Fruit fly (Drosophila melanogaster) whole organism, prepupa: ENCODE results near the gene Gr22e.

ENCODE experiments used
- CG10631 ChIP-seq: fragments of 200-800 bp; sonication (Bioruptor generic); optimal IDR thresholded peaks from 2 replicates; lab custom pipeline; 2016; ENCODE audit warnings: missing biosample characterization, missing genetic modification characterization
- CG11902 ChIP-seq: fragments of 200-800 bp; sonication (Bioruptor generic); optimal IDR thresholded peaks from 3 replicates; lab custom pipeline; 2016; ENCODE audit warnings: missing biosample characterization, missing genetic modification characterization
- CG1621 ChIP-seq: fragments of 200-800 bp; sonication (Bioruptor generic); optimal IDR thresholded peaks from 3 replicates; lab custom pipeline; 2018; ENCODE audit warnings: missing biosample characterization, mild to moderate bottlenecking, missing genetic modification characterization
- CG16779 ChIP-seq: fragments of 200-800 bp; sonication (Bioruptor generic); optimal IDR thresholded peaks from 3 replicates; lab custom pipeline; 2017; ENCODE audit warnings: missing biosample characterization, mild to moderate bottlenecking, missing genetic modification characterization
- CG3032 ChIP-seq: fragments of 200-800 bp; optimal IDR thresholded peaks from 2 replicates; lab custom pipeline; 2019; ENCODE audit warnings: missing biosample characterization, mild to moderate bottlenecking, missing genetic modification characterization, moderate library complexity
- CG32006 ChIP-seq: fragments of 200-800 bp; sonication (Bioruptor generic); optimal IDR thresholded peaks from 3 replicates; lab custom pipeline; 2017; ENCODE audit warnings: missing biosample characterization, mild to moderate bottlenecking, missing genetic modification characterization
- CG34406 ChIP-seq: fragments of 200-800 bp; sonication (Bioruptor generic); optimal IDR thresholded peaks from 3 replicates; lab custom pipeline; 2016; ENCODE audit warnings: missing biosample characterization, missing genetic modification characterization
- CG6163 ChIP-seq: fragments of 200-800 bp; sonication (Bioruptor generic); IDR thresholded peaks from 3 replicates; pipeline ENCODE4 v1.3.6; 2022; ENCODE audit warnings: missing biosample characterization, missing genetic modification characterization
- CG6792 ChIP-seq: fragments of 200-800 bp; sonication (Bioruptor generic); optimal IDR thresholded peaks from 3 replicates; lab custom pipeline; 2016; ENCODE audit warnings: missing biosample characterization, missing genetic modification characterization
- CG6808 ChIP-seq: fragments of 200-800 bp; sonication (Bioruptor generic); optimal IDR thresholded peaks from 3 replicates; lab custom pipeline; 2017; ENCODE audit warnings: missing biosample characterization, missing genetic modification characterization, mild to moderate bottlenecking, moderate library complexity, missing genetic modification reagents
- CG6854 ChIP-seq: fragments of 200-800 bp; sonication (Bioruptor generic); optimal IDR thresholded peaks from 2 replicates; lab custom pipeline; 2017; ENCODE audit warnings: missing biosample characterization, mild to moderate bottlenecking, missing genetic modification characterization
- CG7368 ChIP-seq: fragments of 200-800 bp; sonication (Bioruptor generic); optimal IDR thresholded peaks from 3 replicates; lab custom pipeline; 2016; ENCODE audit warnings: missing biosample characterization, missing genetic modification characterization
- CG9139 ChIP-seq: fragments of 200-800 bp; sonication (Bioruptor generic); optimal IDR thresholded peaks from 3 replicates; lab custom pipeline; 2017; ENCODE audit warnings: missing biosample characterization, mild to moderate bottlenecking, missing genetic modification characterization
- Eip75B ChIP-seq: fragments of 200-800 bp; sonication (Bioruptor generic); optimal IDR thresholded peaks from 3 replicates; lab custom pipeline; 2016; ENCODE audit warnings: missing biosample characterization, missing genetic modification characterization
- Ets96B ChIP-seq: fragments of 200-800 bp; optimal IDR thresholded peaks from 2 replicates; lab custom pipeline; 2019; ENCODE audit warnings: missing biosample characterization, mild to moderate bottlenecking, missing genetic modification characterization, moderate library complexity
- Hr38 ChIP-seq: sonication (Bioruptor generic); optimal IDR thresholded peaks from 2 replicates; lab custom pipeline; 2016; ENCODE audit warnings: missing biosample characterization, missing genetic modification characterization
- Hr39 ChIP-seq: fragments of 200-800 bp; sonication (Bioruptor generic); optimal IDR thresholded peaks from 2 replicates; lab custom pipeline; 2016; ENCODE audit warnings: missing biosample characterization, missing genetic modification characterization
- Hr4 ChIP-seq: fragments of 200-800 bp; sonication (Bioruptor generic); optimal IDR thresholded peaks from 3 replicates; lab custom pipeline; 2016; ENCODE audit warnings: missing biosample characterization, missing genetic modification characterization
- Met ChIP-seq: fragments of 200-800 bp; sonication (Bioruptor generic); optimal IDR thresholded peaks from 3 replicates; lab custom pipeline; 2016; ENCODE audit warnings: missing biosample characterization, missing genetic modification characterization
- OdsH ChIP-seq: fragments of 200-800 bp; sonication (Bioruptor generic); optimal IDR thresholded peaks from 3 replicates; lab custom pipeline; 2016; ENCODE audit warnings: missing biosample characterization, missing genetic modification characterization
- Smox ChIP-seq: fragments of 200-800 bp; sonication (Bioruptor generic); optimal IDR thresholded peaks from 3 replicates; lab custom pipeline; 2016; ENCODE audit warnings: missing biosample characterization, missing genetic modification characterization
- Sox102F ChIP-seq: fragments of 200-800 bp; sonication (Bioruptor generic); optimal IDR thresholded peaks from 2 replicates; lab custom pipeline; 2016; ENCODE audit warnings: missing biosample characterization, mild to moderate bottlenecking, missing genetic modification characterization
- Sox14 ChIP-seq: fragments of 200-800 bp; sonication (Bioruptor generic); optimal IDR thresholded peaks from 3 replicates; lab custom pipeline; 2016; ENCODE audit warnings: missing biosample characterization, missing genetic modification characterization
- Sox15 ChIP-seq: fragments of 200-800 bp; sonication (Bioruptor generic); optimal IDR thresholded peaks from 3 replicates; lab custom pipeline; 2016; ENCODE audit warnings: missing biosample characterization, missing genetic modification characterization
- dac ChIP-seq: fragments of 200-800 bp; sonication (Bioruptor generic); optimal IDR thresholded peaks from 2 replicates; lab custom pipeline; 2017; ENCODE audit warnings: missing biosample characterization, mild to moderate bottlenecking, missing genetic modification characterization
- dsx ChIP-seq: fragments of 200-800 bp; optimal IDR thresholded peaks from 3 replicates; lab custom pipeline; 2019; ENCODE audit warnings: missing biosample characterization, mild to moderate bottlenecking, missing genetic modification characterization, moderate library complexity; ENCODE audit not compliant: poor library complexity, severe bottlenecking
- eg ChIP-seq: fragments of 200-800 bp; sonication (Bioruptor generic); IDR thresholded peaks from 3 replicates; pipeline ENCODE4 v1.3.6; 2022; ENCODE audit warnings: missing biosample characterization, missing genetic modification characterization
- esn ChIP-seq: fragments of 200-800 bp; sonication (Bioruptor generic); optimal IDR thresholded peaks from 2 replicates; lab custom pipeline; 2016; ENCODE audit warnings: missing biosample characterization, mild to moderate bottlenecking, missing genetic modification characterization, moderate library complexity
- fd59A ChIP-seq: fragments of 200-800 bp; sonication (Bioruptor generic); optimal IDR thresholded peaks from 2 replicates; lab custom pipeline; 2017; ENCODE audit warnings: missing biosample characterization, mild to moderate bottlenecking, missing genetic modification characterization, missing genetic modification reagents
- fkh ChIP-seq: fragments of 200-800 bp; sonication (Bioruptor generic); optimal IDR thresholded peaks from 3 replicates; lab custom pipeline; 2017; ENCODE audit warnings: missing biosample characterization, mild to moderate bottlenecking, missing genetic modification characterization, moderate library complexity
- lz ChIP-seq: fragments of 200-800 bp; sonication (Bioruptor generic); optimal IDR thresholded peaks from 3 replicates; lab custom pipeline; 2016; ENCODE audit warnings: missing biosample characterization, missing genetic modification characterization
- net ChIP-seq: fragments of 200-800 bp; sonication (Bioruptor generic); optimal IDR thresholded peaks from 3 replicates; lab custom pipeline; 2016; ENCODE audit warnings: missing biosample characterization, missing genetic modification characterization
- pdm3 ChIP-seq: fragments of 200-800 bp; sonication (Bioruptor generic); optimal IDR thresholded peaks from 3 replicates; lab custom pipeline; 2016; ENCODE audit warnings: missing biosample characterization, missing genetic modification characterization
- salr ChIP-seq, 2 experiments: fragments of 200-800 bp; sonication (Bioruptor generic); optimal IDR thresholded peaks; 3 replicates each; lab custom pipeline; 2016 to 2018; ENCODE audit warnings: missing biosample characterization in 2 of 2, missing genetic modification characterization in 2 of 2, mild to moderate bottlenecking in 1 of 2
- spab ChIP-seq: fragments of 200-800 bp; sonication (Bioruptor generic); optimal IDR thresholded peaks from 2 replicates; lab custom pipeline; 2017; ENCODE audit warnings: missing biosample characterization, mild to moderate bottlenecking, missing genetic modification characterization, missing genetic modification reagents
- ss ChIP-seq, 2 experiments: fragments of 200-800 bp; sonication (Bioruptor generic); optimal IDR thresholded peaks; 2 replicates in 1 of 2; 3 replicates in 1 of 2; lab custom pipeline; 2017 to 2018; ENCODE audit warnings: mild to moderate bottlenecking in 2 of 2, missing biosample characterization in 2 of 2, missing genetic modification characterization in 2 of 2, moderate library complexity in 1 of 2
- svp ChIP-seq: fragments of 200-800 bp; sonication (Bioruptor generic); peaks from one replicate; lab custom pipeline; 2016; ENCODE audit warnings: missing biosample characterization, missing genetic modification characterization

Gr22e gene

dm6 chr2L:1794817-1795216 lies 11.0 kb downstream of the Gr22e start, which contains the start of gene Gr22a:
Gene Gr22a (minus strand): TSS chr2L:1794917.
- TF ChIP-seq CG16779 (no peak), CG6163 (GFP tag; lab: Robert Waterston, UW) (no peak), Met (no peak), fkh (no peak), net (GFP tag; lab: Kevin White, UChicago) (no peak), Eip75B (GFP tag; lab: Kevin White, UChicago) (no peak), dac (no peak), Sox102F (GFP tag; lab: Kevin White, UChicago) (no peak), Smox (GFP tag; lab: Kevin White, UChicago) (no peak), OdsH (GFP tag; lab: Kevin White, UChicago) (no peak), CG9139 (GFP tag; lab: Kevin White, UChicago) (no peak), spab (no peak), CG6808 (GFP tag; lab: Kevin White, UChicago) (no peak), CG34406 (GFP tag; lab: Kevin White, UChicago) (no peak), esn (GFP tag; lab: Kevin White, UChicago) (no peak)

dm6 chr2L:1823231-1823630 lies 39.4 kb downstream of the Gr22e start, which contains the start of gene CG31933:
Gene CG31933 (minus strand): TSS chr2L:1823331.
- no peak for TF ChIP-seq Sox14 (GFP tag; lab: Kevin White, UChicago)
- TF ChIP-seq CG1621, result no peak
- TF ChIP-seq Hr38 (GFP tag; lab: Kevin White, UChicago), result no peak
- TF ChIP-seq Sox15, result no peak
- no peak for TF ChIP-seq lz (GFP tag; lab: Kevin White, UChicago)
- no peak for TF ChIP-seq esn (GFP tag; lab: Kevin White, UChicago)
- TF ChIP-seq salr (GFP tag; optimal IDR thresholded peaks at IDR 0.05; lab: Kevin White, UChicago), result no peak
- no peak for TF ChIP-seq CG10631 (GFP tag; lab: Kevin White, UChicago)
- no peak for TF ChIP-seq svp (GFP tag; lab: Kevin White, UChicago)
- TF ChIP-seq eg (GFP tag; lab: Robert Waterston, UW), result no peak
- no peak for TF ChIP-seq Hr39 (GFP tag; lab: Kevin White, UChicago)
- no peak for TF ChIP-seq fd59A (GFP tag; lab: Kevin White, UChicago)
- TF ChIP-seq Hr4, result no peak
- no peak for TF ChIP-seq CG6854 (GFP tag; lab: Kevin White, UChicago)
- no peak for TF ChIP-seq OdsH (GFP tag; lab: Kevin White, UChicago)
- TF ChIP-seq CG7368, result no peak

- TF ChIP-seq CG32006 (no peak), CG11902 (GFP tag; lab: Kevin White, UChicago) (no peak), net (GFP tag; lab: Kevin White, UChicago) (no peak), Ets96B (no peak), Met (no peak), CG6808 (GFP tag; lab: Kevin White, UChicago) (no peak), CG6792 (GFP tag; lab: Kevin White, UChicago) (no peak), Smox (GFP tag; lab: Kevin White, UChicago) (no peak), svp (GFP tag; lab: Kevin White, UChicago) (no peak), CG3032 (no peak), Sox102F (GFP tag; lab: Kevin White, UChicago) (no peak), CG6854 (GFP tag; lab: Kevin White, UChicago) (no peak)
Measured at dm6 chr2L:1826400-1826799, 42.5 kb downstream of the Gr22e start, which contains the start of gene CG31664. Gene CG31664 (minus strand): TSS chr2L:1826500.

dm6 chr2L:1828282-1828681 lies 44.4 kb downstream of the Gr22e start:
- TF ChIP-seq pdm3 (GFP tag; lab: Kevin White, UChicago) (no peak), dsx (GFP tag; lab: Kevin White, UChicago) (no peak), salr (GFP tag; optimal IDR thresholded peaks at IDR 0.05; lab: Kevin White, UChicago) (no peak), CG6792 (GFP tag; lab: Kevin White, UChicago) (no peak), net (GFP tag; lab: Kevin White, UChicago) (no peak), Sox102F (GFP tag; lab: Kevin White, UChicago) (no peak), Eip75B (GFP tag; lab: Kevin White, UChicago) (no peak), ss (GFP tag; optimal IDR thresholded peaks at IDR 0.05; lab: Kevin White, UChicago) (no peak), CG16779 (no peak)
